Fruit fly (Drosophila melanogaster) whole organism, embryonic: Measurements from ENCODE around the gene tyf.

Source experiments
- Abd-B ChIP-seq: fragments of 200-800 bp; sonication (Bioruptor generic); optimal IDR thresholded peaks from 2 replicates; lab custom pipeline; 2018; ENCODE audit warnings: missing biosample characterization, mild to moderate bottlenecking, missing genetic modification characterization, moderate library complexity
- Blimp-1 ChIP-seq: fragments of 200-800 bp; sonication (Bioruptor generic); optimal IDR thresholded peaks from 3 replicates; lab custom pipeline; 2018; ENCODE audit warnings: missing biosample characterization, missing genetic modification characterization, mild to moderate bottlenecking, moderate library complexity, missing genetic modification reagents
- CG16813 ChIP-seq: fragments of 200-800 bp; sonication (Bioruptor generic); IDR thresholded peaks from 3 replicates; pipeline ENCODE4 v1.3.6; 2022; ENCODE audit warnings: missing biosample characterization, missing genetic modification characterization; ENCODE audit not compliant: partially characterized antibody
- CG17612 ChIP-seq: fragments of 200-800 bp; sonication (Bioruptor generic); IDR thresholded peaks from 2 replicates; pipeline ENCODE4 v1.3.6; 2022; ENCODE audit warnings: missing biosample characterization, missing genetic modification characterization
- Dref ChIP-seq: fragments of 200-800 bp; sonication (Bioruptor generic); IDR thresholded peaks from 2 replicates; pipeline ENCODE4 v1.3.6; 2022; ENCODE audit warnings: missing biosample characterization, missing genetic modification characterization
- Elba2 ChIP-seq: fragments of 200-800 bp; sonication (Bioruptor generic); optimal IDR thresholded peaks from 3 replicates; lab custom pipeline; 2016; ENCODE audit warnings: missing biosample characterization, missing genetic modification characterization
- HLH4C ChIP-seq: fragments of 200-800 bp; sonication (Bioruptor generic); IDR thresholded peaks from 3 replicates; pipeline ENCODE4 v1.3.6; 2022; ENCODE audit warnings: missing biosample characterization, missing genetic modification characterization; ENCODE audit not compliant: partially characterized antibody
- Kr ChIP-seq: fragments of 200-800 bp; sonication (Bioruptor generic); optimal IDR thresholded peaks from 2 replicates; lab custom pipeline; 2017; ENCODE audit warnings: missing biosample characterization, mild to moderate bottlenecking, missing genetic modification characterization
- NC2α ChIP-seq: fragments of 200-800 bp; sonication (Bioruptor generic); optimal IDR thresholded peaks from 2 replicates; lab custom pipeline; 2016; ENCODE audit warnings: missing biosample characterization, missing genetic modification characterization
- Opbp ChIP-seq: fragments of 200-800 bp; sonication (Bioruptor generic); IDR thresholded peaks from 3 replicates; pipeline ENCODE4 v1.3.6; 2022; ENCODE audit warnings: missing biosample characterization, missing genetic modification characterization; ENCODE audit not compliant: partially characterized antibody
- Rx ChIP-seq: fragments of 200-800 bp; sonication (Bioruptor generic); IDR thresholded peaks from 2 replicates; pipeline ENCODE4 v1.3.6; 2022; ENCODE audit warnings: missing biosample characterization, missing genetic modification characterization
- bbx ChIP-seq: fragments of 200-800 bp; sonication (Bioruptor generic); IDR thresholded peaks from 2 replicates; pipeline ENCODE4 v1.3.6; 2022; ENCODE audit warnings: missing biosample characterization, missing genetic modification characterization; ENCODE audit not compliant: partially characterized antibody
- corto ChIP-seq: fragments of 200-800 bp; sonication (Bioruptor generic); optimal IDR thresholded peaks from 2 replicates; lab custom pipeline; 2016; ENCODE audit warnings: missing biosample characterization, mild to moderate bottlenecking, missing genetic modification characterization, moderate library complexity
- ken ChIP-seq: fragments of 200-800 bp; sonication (Bioruptor generic); IDR thresholded peaks from 3 replicates; pipeline ENCODE4 v1.3.6; 2022; ENCODE audit warnings: missing biosample characterization, missing genetic modification characterization
- lilli ChIP-seq: fragments of 200-800 bp; sonication (Bioruptor generic); optimal IDR thresholded peaks from 3 replicates; lab custom pipeline; 2016; ENCODE audit warnings: missing biosample characterization, missing genetic modification characterization
- onecut ChIP-seq: fragments of 200-800 bp; sonication (Bioruptor generic); IDR thresholded peaks from 2 replicates; pipeline ENCODE4 v1.3.6; 2022; ENCODE audit warnings: missing biosample characterization, missing genetic modification characterization
- pita ChIP-seq: fragments of 200-800 bp; sonication (Bioruptor generic); optimal IDR thresholded peaks from 2 replicates; lab custom pipeline; 2017; ENCODE audit warnings: missing biosample characterization, mild to moderate bottlenecking, missing genetic modification characterization
- psq ChIP-seq: fragments of 200-800 bp; sonication (Bioruptor generic); optimal IDR thresholded peaks from 2 replicates; lab custom pipeline; 2017; ENCODE audit warnings: missing biosample characterization, missing genetic modification characterization
- sens ChIP-seq: fragments of 200-800 bp; sonication (Bioruptor generic); peaks from one replicate; lab custom pipeline; 2016; ENCODE audit warnings: missing biosample characterization, missing genetic modification characterization
- stwl ChIP-seq: fragments of 200-800 bp; sonication (Bioruptor generic); optimal IDR thresholded peaks from 3 replicates; lab custom pipeline; 2018; ENCODE audit warnings: missing biosample characterization, mild to moderate bottlenecking, missing genetic modification characterization, moderate library complexity
- vvl ChIP-seq: fragments of 200-800 bp; sonication (Bioruptor generic); IDR thresholded peaks from 2 replicates; pipeline ENCODE4 v1.3.6; 2022; ENCODE audit warnings: missing biosample characterization, missing genetic modification characterization

Gene tyf

DNA sequence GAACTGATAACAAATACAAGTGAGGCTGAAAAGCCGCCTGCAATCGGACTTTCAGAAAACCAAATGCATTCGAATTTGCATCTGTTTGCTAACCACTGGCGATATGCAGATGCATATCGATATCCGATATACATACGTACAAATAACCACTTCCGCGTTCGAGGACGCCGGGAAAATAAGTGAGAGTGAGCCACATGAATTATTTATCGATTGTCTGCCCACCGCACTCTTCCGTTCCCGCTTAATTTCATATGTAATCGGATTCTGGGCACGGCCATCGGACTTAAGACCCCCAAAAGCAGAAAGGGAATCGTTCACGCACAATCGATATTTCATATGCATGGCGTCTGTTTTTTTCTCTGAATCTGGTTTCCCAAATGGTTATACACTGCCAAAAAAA, 60.9 kb downstream of the tyf start:
- TF ChIP-seq stwl (tag; lab: Kevin White, UChicago), result peak; percentile 94
- peak; percentile 48; the same call in 1 of the 3 replicates for TF ChIP-seq CG16813 (GFP tag; lab: Robert Waterston, UW)
- no peak for TF ChIP-seq HLH4C (GFP tag; lab: Robert Waterston, UW)
- TF ChIP-seq vvl, result 0 out of 2 replicates have a peak, but pooled peaks have one; percentile 23
- peak; percentile 25; the same call in 2 of the 3 replicates for TF ChIP-seq Opbp (GFP tag; lab: Robert Waterston, UW)
- TF ChIP-seq Dref (GFP tag; lab: Robert Waterston, UW), result 0 out of 2 replicates have a peak, but pooled peaks have one; percentile 13
- no peak for TF ChIP-seq Rx (GFP tag; lab: Robert Waterston, UW)
- TF ChIP-seq bbx (GFP tag; lab: Robert Waterston, UW), result peak; percentile 43; the same call in 1 of the 2 replicates
- TF ChIP-seq corto, result no peak
- TF ChIP-seq Blimp-1, result peak; percentile 21
- no peak for TF ChIP-seq ken
- TF ChIP-seq Abd-B (GFP tag; lab: Kevin White, UChicago), result no peak
- peak; percentile 37; the same call in 1 of the 2 replicates for TF ChIP-seq onecut (GFP tag; lab: Robert Waterston, UW)

DNA sequence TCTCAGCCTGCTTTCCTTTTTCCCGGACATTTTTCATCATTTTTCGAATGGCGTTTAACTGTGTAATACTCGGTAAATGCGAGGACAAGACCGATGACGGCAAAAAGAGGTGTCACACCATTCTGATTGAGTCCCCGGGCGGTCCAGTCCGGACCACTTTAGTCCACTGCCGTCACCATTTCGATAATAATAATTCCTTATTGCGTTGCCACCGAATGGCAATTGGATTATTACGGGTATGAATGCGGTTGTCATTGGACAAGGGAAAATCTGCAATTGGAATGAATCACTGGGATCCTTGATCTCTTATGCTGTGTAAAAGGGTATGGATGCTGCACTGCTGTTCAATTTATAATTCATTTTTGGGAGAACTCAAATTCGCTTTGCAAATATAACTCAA, 62.0 kb downstream of the tyf start:
- TF ChIP-seq Elba2 (GFP tag; lab: Kevin White, UChicago) (peak; percentile 97), sens (peak; percentile 40), CG17612 (GFP tag; lab: Robert Waterston, UW) (no peak), pita (GFP tag; lab: Kevin White, UChicago) (no peak), Kr (GFP tag; lab: Kevin White, UChicago) (no peak), psq (GFP tag; lab: Kevin White, UChicago) (no peak), lilli (GFP tag; lab: Kevin White, UChicago) (no peak), NC2α (GFP tag; lab: Kevin White, UChicago) (no peak), Blimp-1 (no peak)
